Worm (Caenorhabditis elegans) whole organism, L3 larva: Measurements from ENCODE around the gene F54D11.4.

Experiments
- egl-27 ChIP-seq: sonication (generic microtip); optimal IDR thresholded peaks from 4 replicates; lab custom pipeline; 2017; ENCODE audit warnings: missing biosample characterization, missing genetic modification reagents, missing genetic modification characterization
- nhr-77 ChIP-seq: fragments of 150-350 bp; optimal IDR thresholded peaks from 2 replicates; lab custom pipeline; 2014; ENCODE audit warnings: missing biosample characterization, missing genetic modification characterization

ce11 chrV:4637153-4637552 is 21.2 kb downstream of the F54D11.4 start:
- TF ChIP-seq egl-27 (tag; lab: Kevin White, UChicago) (no peak), nhr-77 (tag; lab: Kevin White, UChicago) (no peak)
